Worm (Caenorhabditis elegans): ENCODE data around the gene F11C1.7.

ce11 chrX:13033850-13034249, 44.7 kb downstream of the F11C1.7 start:
- no peak for TF ChIP-seq flt-1 (GFP tag; IDR thresholded peaks at IDR 0.05)
- no peak for TF ChIP-seq ztf-23 (GFP tag; IDR thresholded peaks at IDR 0.05)
- TF ChIP-seq cog-1 (tag; optimal IDR thresholded peaks at IDR 0.05), result no peak
- TF ChIP-seq tab-1 (GFP tag; IDR thresholded peaks at IDR 0.05), result no peak
- no peak for TF ChIP-seq T22C8.4 (GFP tag; IDR thresholded peaks at IDR 0.05)
